Worm (Caenorhabditis elegans) whole organism, mixed stage, embryonic: ENCODE measurements around the gene frpr-13.
A peak's percentile ranks its signal among the peaks of the same experiment; 100 is the strongest.

Experiments
- ceh-83 ChIP-seq: fragments of 200-800 bp; sonication (Bioruptor generic); optimal IDR thresholded peaks from 2 replicates; lab custom pipeline; 2018; ENCODE audit warnings: mild to moderate bottlenecking, missing genetic modification characterization, missing compliant biosample characterization
- elt-3 ChIP-seq: fragments of 150-350 bp; optimal IDR thresholded peaks from 2 replicates; lab custom pipeline; 2014; ENCODE audit warnings: missing biosample characterization, missing genetic modification characterization
- ham-2 ChIP-seq: fragments of 200-800 bp; sonication (Bioruptor generic); optimal IDR thresholded peaks from 2 replicates; lab custom pipeline; 2018; ENCODE audit warnings: mild to moderate bottlenecking, missing genetic modification characterization, missing compliant biosample characterization
- lin-13 ChIP-seq: fragments of 150-350 bp; optimal IDR thresholded peaks from 2 replicates; lab custom pipeline; 2014; ENCODE audit warnings: missing biosample characterization, missing genetic modification characterization
- lsy-2 ChIP-seq: fragments of 150-350 bp; optimal IDR thresholded peaks from 2 replicates; lab custom pipeline; 2014; ENCODE audit warnings: missing biosample characterization, missing genetic modification characterization
- nhr-12 ChIP-seq: fragments of 150-350 bp; optimal IDR thresholded peaks from 2 replicates; lab custom pipeline; 2014; ENCODE audit warnings: missing biosample characterization, missing genetic modification characterization
- pha-4 ChIP-seq: fragments of 150-350 bp; optimal IDR thresholded peaks from 2 replicates; lab custom pipeline; 2018; ENCODE audit warnings: missing biosample characterization, missing genetic modification reagents, missing genetic modification characterization
- snpc-4 ChIP-seq: fragments of 150-350 bp; optimal IDR thresholded peaks from 2 replicates; lab custom pipeline; 2014; ENCODE audit warnings: missing biosample characterization, missing genetic modification characterization
- sptf-1 ChIP-seq: sonication (generic microtip); optimal IDR thresholded peaks from 2 replicates; lab custom pipeline; 2017; ENCODE audit warnings: mild to moderate bottlenecking, missing genetic modification characterization, moderate library complexity, missing compliant biosample characterization
- zip-8 ChIP-seq: fragments of 150-350 bp; optimal IDR thresholded peaks from 2 replicates; lab custom pipeline; 2014; ENCODE audit warnings: missing biosample characterization, missing genetic modification characterization

DNA sequence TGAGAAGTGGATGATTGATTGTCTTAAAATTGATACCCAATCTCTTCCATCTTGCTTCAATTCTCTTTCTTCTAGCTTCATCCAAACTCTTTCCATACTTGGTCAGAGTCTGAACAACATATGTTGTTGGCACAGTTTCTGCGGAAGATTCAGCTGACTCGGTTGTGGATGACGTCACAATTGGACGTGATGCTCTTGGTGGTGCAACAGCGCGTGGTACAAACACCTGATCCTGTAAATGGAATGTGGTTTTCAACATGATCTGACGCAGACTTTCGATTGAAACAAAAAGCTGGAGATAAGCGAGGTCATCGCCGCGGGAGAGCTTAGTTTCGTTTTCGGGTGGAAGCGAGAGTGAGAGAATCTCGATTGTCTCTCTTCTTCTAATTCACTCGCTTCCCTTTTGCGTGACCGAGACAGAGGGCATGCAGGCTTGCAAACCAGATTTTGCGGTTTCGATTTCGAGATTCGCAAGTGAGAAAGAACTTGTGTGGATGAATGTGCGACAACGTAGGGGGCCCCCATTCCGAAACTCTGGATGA is 43.7 kb downstream of the frpr-13 start:
- TF ChIP-seq elt-3 (tag; lab: Kevin White, UChicago), result no peak
- TF ChIP-seq lsy-2 (tag; lab: Kevin White, UChicago), result no peak
- no peak for TF ChIP-seq ceh-83 (GFP tag; lab: Kevin White, UChicago)
- TF ChIP-seq ham-2 (GFP tag; lab: Kevin White, UChicago), result peak; percentile 11
- no peak for TF ChIP-seq lin-13 (tag; lab: Kevin White, UChicago)
- peak; percentile 55 for TF ChIP-seq zip-8 (tag; lab: Kevin White, UChicago)
- no peak for TF ChIP-seq sptf-1 (tag; lab: Kevin White, UChicago)
- no peak for TF ChIP-seq nhr-12 (tag; lab: Kevin White, UChicago)
- TF ChIP-seq pha-4 (tag; lab: Kevin White, UChicago), result no peak
- TF ChIP-seq snpc-4, result no peak
